Fruit fly (Drosophila melanogaster): ENCODE results near the gene fipi.

Gene fipi

dm6 chr2L:4837772-4838397 lies 44.0 kb upstream of the fipi start, which contains the start of the genes tank and CG12194 (continued):
- peak; percentile 99 for TF ChIP-seq ken (GFP tag; IDR thresholded peaks at IDR 0.05)
- peak; percentile 99 for TF ChIP-seq MBD-R2 (GFP tag; IDR thresholded peaks at IDR 0.05)
- peak; percentile 99 for TF ChIP-seq CG2889 (GFP tag; IDR thresholded peaks at IDR 0.05)
- TF ChIP-seq cato (GFP tag; optimal IDR thresholded peaks at IDR 0.05; ENCODE audit: borderline replicate concordance), result peak; percentile 99
- TF ChIP-seq Mrtf (GFP tag; IDR thresholded peaks at IDR 0.05), result peak; percentile 99
- TF ChIP-seq CG11723 (GFP tag; optimal IDR thresholded peaks at IDR 0.05), result peak; percentile 98
- TF ChIP-seq CG12236 (GFP tag; optimal IDR thresholded peaks at IDR 0.05), result peak; percentile 99
- TF ChIP-seq repo (GFP tag; optimal IDR thresholded peaks at IDR 0.05), result peak; percentile 99
- peak; percentile 86 for TF ChIP-seq Sry-δ (GFP tag; optimal IDR thresholded peaks at IDR 0.05)
- TF ChIP-seq CG4424 (GFP tag; optimal IDR thresholded peaks at IDR 0.05), result peak; percentile 99
- TF ChIP-seq en (GFP tag; optimal IDR thresholded peaks at IDR 0.05), result peak; percentile 99
- peak; percentile 99 for TF ChIP-seq bab2 (GFP tag; optimal IDR thresholded peaks at IDR 0.05)
- TF ChIP-seq zf30C (GFP tag; optimal IDR thresholded peaks at IDR 0.05), result peak; percentile 96
- no peak for TF ChIP-seq eve (GFP tag; optimal IDR thresholded peaks at IDR 0.05)
- peak; percentile 99 for TF ChIP-seq dati (GFP tag; IDR thresholded peaks at IDR 0.05)
- TF ChIP-seq Doc2 (GFP tag; IDR thresholded peaks at IDR 0.05), result peak; percentile 98
- TF ChIP-seq CG4360 (GFP tag; IDR thresholded peaks at IDR 0.05), result peak; percentile 88
- TF ChIP-seq mld (GFP tag; IDR thresholded peaks at IDR 0.05; ENCODE audit: partially characterized antibody), result 0 out of 3 replicates have a peak, but pooled peaks have one; percentile 38
- peak; percentile 97 for TF ChIP-seq CG9817 (tag; optimal IDR thresholded peaks at IDR 0.05)
- TF ChIP-seq HLH3B (GFP tag; IDR thresholded peaks at IDR 0.05), result peak; percentile 99
- peak; percentile 99 for TF ChIP-seq CG16863 (GFP tag; optimal IDR thresholded peaks at IDR 0.05)
- TF ChIP-seq chinmo (GFP tag; IDR thresholded peaks at IDR 0.05; ENCODE audit: partially characterized antibody), result 0 out of 4 replicates have a peak, but pooled peaks have one; percentile 70
- peak; percentile 99 for TF ChIP-seq CG9609 (GFP tag; optimal IDR thresholded peaks at IDR 0.05)
- peak; percentile 99 for TF ChIP-seq slp2 (GFP tag; optimal IDR thresholded peaks at IDR 0.05)
- TF ChIP-seq CG17568 (GFP tag; optimal IDR thresholded peaks at IDR 0.05), result peak; percentile 98
- TF ChIP-seq CG2199 (GFP tag; IDR thresholded peaks at IDR 0.05), result peak; percentile 100
- TF ChIP-seq cg (GFP tag; optimal IDR thresholded peaks at IDR 0.05), result no peak
- TF ChIP-seq vfl (GFP tag; optimal IDR thresholded peaks at IDR 0.05), result peak; percentile 99
- TF ChIP-seq dmrt11E (tag; optimal IDR thresholded peaks at IDR 0.05), result peak; percentile 98
- TF ChIP-seq twi (tag; optimal IDR thresholded peaks at IDR 0.05), result peak; percentile 91
- peak; percentile 99 for TF ChIP-seq gce (GFP tag; IDR thresholded peaks at IDR 0.05)
- peak; percentile 98 for TF ChIP-seq CG1529 (GFP tag; optimal IDR thresholded peaks at IDR 0.05)
- TF ChIP-seq CG15514 (GFP tag; optimal IDR thresholded peaks at IDR 0.05), result peak; percentile 95
- TF ChIP-seq ERR (GFP tag; optimal IDR thresholded peaks at IDR 0.05), result peak; percentile 97
- peak; percentile 99 for TF ChIP-seq nmo (GFP tag; optimal IDR thresholded peaks at IDR 0.05)
- peak; percentile 99 for TF ChIP-seq Chrac-16 (GFP tag; optimal IDR thresholded peaks at IDR 0.05)
- peak; percentile 97 for TF ChIP-seq Lhr (GFP tag; optimal IDR thresholded peaks at IDR 0.05)
- TF ChIP-seq pita (GFP tag; optimal IDR thresholded peaks at IDR 0.05), result no peak
- TF ChIP-seq CG1647 (GFP tag; optimal IDR thresholded peaks at IDR 0.05), result peak; percentile 99
- TF ChIP-seq her (GFP tag; optimal IDR thresholded peaks at IDR 0.05), result peak; percentile 97
- TF ChIP-seq kni (GFP tag; optimal IDR thresholded peaks at IDR 0.05), result peak; percentile 31
- TF ChIP-seq CG6683 (GFP tag; optimal IDR thresholded peaks at IDR 0.05), result peak; percentile 94
- no peak for TF ChIP-seq CG8478 (optimal IDR thresholded peaks at IDR 0.05)
- TF ChIP-seq hkb (optimal IDR thresholded peaks at IDR 0.05), result peak; percentile 82
- peak; percentile 100 for TF ChIP-seq hkb (GFP tag; IDR thresholded peaks at IDR 0.05)
- TF ChIP-seq fd3F (GFP tag; optimal IDR thresholded peaks at IDR 0.05), result peak; percentile 97
- TF ChIP-seq br (optimal IDR thresholded peaks at IDR 0.05), result no peak
- peak; percentile 99 for TF ChIP-seq tin (GFP tag; optimal IDR thresholded peaks at IDR 0.05)
- peak; percentile 99 for TF ChIP-seq CG17612 (GFP tag; IDR thresholded peaks at IDR 0.05)
- TF ChIP-seq otp (GFP tag; IDR thresholded peaks at IDR 0.05), result peak; percentile 99
- TF ChIP-seq CG9727 (GFP tag; optimal IDR thresholded peaks at IDR 0.05), result peak; percentile 99
